Worm (Caenorhabditis elegans): ENCODE measurements around the gene pid-1.

- TF ChIP-seq egl-27 (tag; optimal IDR thresholded peaks at IDR 0.05) (no peak), zfp-2 (tag; optimal IDR thresholded peaks at IDR 0.05) (no peak)
Measured at ce11 chrII:7709301-7709754, 19.0 kb upstream of the pid-1 start, which contains the start of gene sre-1.
